Fruit fly (Drosophila melanogaster): ENCODE data around the gene CG46525.

Gene CG46525

DNA sequence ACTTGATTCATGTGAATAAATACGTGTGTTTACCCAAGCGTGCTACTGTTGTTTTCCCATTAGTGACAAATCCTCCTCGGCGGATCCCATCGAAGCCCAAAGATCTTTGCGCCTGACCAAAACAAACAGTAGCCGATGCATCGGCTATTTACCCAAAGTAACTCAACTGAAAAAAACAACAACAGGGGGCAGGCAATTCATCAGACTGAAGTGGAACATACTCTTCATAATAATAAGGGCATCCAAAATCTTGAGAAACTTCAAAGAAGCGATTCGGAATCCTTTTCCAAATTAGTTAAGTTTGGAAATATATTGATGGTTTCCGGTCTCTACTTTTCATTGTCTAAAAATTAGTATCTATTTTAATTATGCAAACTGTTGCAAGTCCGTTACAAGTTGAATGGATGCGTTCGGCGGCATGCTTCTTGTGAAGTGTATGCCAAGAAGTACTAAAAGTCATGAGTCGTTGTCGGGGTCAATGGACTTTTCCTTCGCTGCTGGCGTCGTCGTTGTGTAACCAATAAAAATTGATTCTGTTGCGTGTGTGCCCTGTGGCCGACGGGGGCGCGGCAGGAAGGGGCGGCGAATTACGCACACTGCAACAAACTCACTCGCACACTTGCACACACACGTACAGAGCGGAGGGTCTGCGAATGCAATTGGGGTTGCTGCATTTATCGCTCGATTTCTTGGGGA lies 20.4 kb downstream of the CG46525 start (continued):
- TF ChIP-seq CG2712 (tag; optimal IDR thresholded peaks at IDR 0.05): peak; percentile 70
- TF ChIP-seq CG33213 (GFP tag; optimal IDR thresholded peaks at IDR 0.05): no peak
- TF ChIP-seq CG5245 (GFP tag; optimal IDR thresholded peaks at IDR 0.05): peak; percentile 23
- no peak for TF ChIP-seq her (GFP tag; optimal IDR thresholded peaks at IDR 0.05)
- no peak for TF ChIP-seq kah (GFP tag; optimal IDR thresholded peaks at IDR 0.05)
- no peak for TF ChIP-seq CG5953 (GFP tag; IDR thresholded peaks at IDR 0.05)
- TF ChIP-seq CG7556 (GFP tag; optimal IDR thresholded peaks at IDR 0.05): peak; percentile 18
- TF ChIP-seq CG2199 (GFP tag; IDR thresholded peaks at IDR 0.05): no peak
- no peak for TF ChIP-seq scrt (GFP tag; optimal IDR thresholded peaks at IDR 0.05)
- peak; percentile 59; the same call in 1 of the 2 replicates for TF ChIP-seq Xrp1 (GFP tag; IDR thresholded peaks at IDR 0.05)
- no peak for TF ChIP-seq CG9609 (GFP tag; optimal IDR thresholded peaks at IDR 0.05)
- TF ChIP-seq CG17385 (GFP tag; optimal IDR thresholded peaks at IDR 0.05): peak; percentile 17
- TF ChIP-seq Poxn (GFP tag; IDR thresholded peaks at IDR 0.05): no peak
- TF ChIP-seq repo (GFP tag; optimal IDR thresholded peaks at IDR 0.05): no peak
- TF ChIP-seq row (GFP tag; IDR thresholded peaks at IDR 0.05): peak; percentile 57; the same call in 2 of the 3 replicates
- no peak for TF ChIP-seq Fer1 (GFP tag; optimal IDR thresholded peaks at IDR 0.05)
- no peak for TF ChIP-seq fd3F (GFP tag; optimal IDR thresholded peaks at IDR 0.05)
- no peak for TF ChIP-seq CG11723 (GFP tag; optimal IDR thresholded peaks at IDR 0.05)
- 0 out of 2 replicates have a peak, but pooled peaks have one; percentile 32 for TF ChIP-seq CG6689 (GFP tag; IDR thresholded peaks at IDR 0.05)
- TF ChIP-seq z (GFP tag; IDR thresholded peaks at IDR 0.05): peak; percentile 29; the same call in 1 of the 3 replicates
- TF ChIP-seq CG12219 (GFP tag; optimal IDR thresholded peaks at IDR 0.05): peak; percentile 9
- TF ChIP-seq CG9797 (GFP tag; optimal IDR thresholded peaks at IDR 0.05): no peak
- TF ChIP-seq CG9932 (GFP tag; IDR thresholded peaks at IDR 0.05): no peak
- TF ChIP-seq CG10267 (tag; optimal IDR thresholded peaks at IDR 0.05): peak; percentile 35
- no peak for TF ChIP-seq chinmo (GFP tag; IDR thresholded peaks at IDR 0.05; ENCODE audit: partially characterized antibody)
- TF ChIP-seq CG30020 (tag; optimal IDR thresholded peaks at IDR 0.05): no peak
- TF ChIP-seq CG10209 (GFP tag; optimal IDR thresholded peaks at IDR 0.05): peak; percentile 9
- TF ChIP-seq CG17186 (GFP tag; optimal IDR thresholded peaks at IDR 0.05): no peak
- TF ChIP-seq hkb (optimal IDR thresholded peaks at IDR 0.05): no peak
- TF ChIP-seq hkb (GFP tag; IDR thresholded peaks at IDR 0.05): no peak
- no peak for TF ChIP-seq cwo (GFP tag; optimal IDR thresholded peaks at IDR 0.05)
- TF ChIP-seq Doc2 (GFP tag; IDR thresholded peaks at IDR 0.05): no peak
- TF ChIP-seq CG13894 (tag; optimal IDR thresholded peaks at IDR 0.05): no peak
- TF ChIP-seq CG12942 (GFP tag; optimal IDR thresholded peaks at IDR 0.05): no peak
- TF ChIP-seq usp (GFP tag; optimal IDR thresholded peaks at IDR 0.05): no peak
- no peak for TF ChIP-seq Ravus (GFP tag; IDR thresholded peaks at IDR 0.05)
- TF ChIP-seq lab (GFP tag; optimal IDR thresholded peaks at IDR 0.05): peak; percentile 6
- TF ChIP-seq Dbx (GFP tag; IDR thresholded peaks at IDR 0.05): no peak
- TF ChIP-seq org-1 (GFP tag; optimal IDR thresholded peaks at IDR 0.05): no peak
- TF ChIP-seq da (GFP tag; optimal IDR thresholded peaks at IDR 0.05): no peak
- peak; percentile 47 for TF ChIP-seq gem (tag; optimal IDR thresholded peaks at IDR 0.05)
- no peak for TF ChIP-seq Sry-δ (GFP tag; optimal IDR thresholded peaks at IDR 0.05)
- TF ChIP-seq nom (GFP tag; optimal IDR thresholded peaks at IDR 0.05): peak; percentile 28
- TF ChIP-seq tap (tag; optimal IDR thresholded peaks at IDR 0.05): no peak
- peak; percentile 27 for TF ChIP-seq CG8388 (GFP tag; optimal IDR thresholded peaks at IDR 0.05)
- TF ChIP-seq CG18599 (GFP tag; optimal IDR thresholded peaks at IDR 0.05): no peak
- no peak for TF ChIP-seq CG3281 (GFP tag; optimal IDR thresholded peaks at IDR 0.05)
- peak; percentile 9 for TF ChIP-seq dm (GFP tag; optimal IDR thresholded peaks at IDR 0.05)
- TF ChIP-seq CG8281 (tag; optimal IDR thresholded peaks at IDR 0.05): no peak
- no peak for TF ChIP-seq jumu (GFP tag; optimal IDR thresholded peaks at IDR 0.05)
